Fruit fly (Drosophila melanogaster) whole organism, embryonic: ENCODE measurements around the gene fz4.
A peak's percentile ranks its signal among the peaks of the same experiment; 100 is the strongest.

Source experiments
- B-H1 ChIP-seq: fragments of 200-800 bp; sonication (Bioruptor generic); IDR thresholded peaks from 3 replicates; pipeline ENCODE4 v1.3.6; 2022; ENCODE audit warnings: missing biosample characterization, missing genetic modification characterization
- C15 ChIP-seq: fragments of 200-800 bp; sonication (Bioruptor generic); IDR thresholded peaks from 3 replicates; pipeline ENCODE4 v1.3.6; 2022; ENCODE audit warnings: missing biosample characterization, missing genetic modification characterization
- CG10565 ChIP-seq: fragments of 200-800 bp; sonication (Bioruptor generic); optimal IDR thresholded peaks from 3 replicates; lab custom pipeline; 2016; ENCODE audit warnings: missing biosample characterization, mild to moderate bottlenecking, missing genetic modification characterization
- CG10654 ChIP-seq: fragments of 200-800 bp; sonication (Bioruptor generic); optimal IDR thresholded peaks from 2 replicates; lab custom pipeline; 2016; ENCODE audit warnings: missing biosample characterization, missing genetic modification characterization
- CG12769 ChIP-seq: fragments of 200-800 bp; sonication (Bioruptor generic); optimal IDR thresholded peaks from 2 replicates; lab custom pipeline; 2019; ENCODE audit warnings: missing biosample characterization, mild to moderate bottlenecking, missing genetic modification characterization, moderate library complexity
- CG13894 ChIP-seq: fragments of 200-800 bp; sonication (Bioruptor generic); optimal IDR thresholded peaks from 3 replicates; lab custom pipeline; 2018; ENCODE audit warnings: missing biosample characterization, mild to moderate bottlenecking, missing genetic modification characterization, moderate library complexity
- CG14965 ChIP-seq: fragments of 200-800 bp; sonication (Bioruptor generic); optimal IDR thresholded peaks from 2 replicates; lab custom pipeline; 2016; ENCODE audit warnings: missing biosample characterization, missing genetic modification characterization, borderline replicate concordance
- CG16779 ChIP-seq: fragments of 200-800 bp; sonication (Bioruptor generic); IDR thresholded peaks from 2 replicates; pipeline ENCODE4 v1.3.6; 2022; ENCODE audit warnings: missing biosample characterization, missing genetic modification characterization
- CG1792 ChIP-seq: fragments of 200-800 bp; sonication (Bioruptor generic); optimal IDR thresholded peaks from 2 replicates; lab custom pipeline; 2016; ENCODE audit warnings: missing biosample characterization, missing genetic modification characterization
- CG31224 ChIP-seq: fragments of 200-800 bp; sonication (Bioruptor generic); IDR thresholded peaks from 2 replicates; pipeline ENCODE4 v1.3.6; 2022; ENCODE audit warnings: missing biosample characterization, missing genetic modification characterization
- CG31365 ChIP-seq: fragments of 200-800 bp; sonication (Bioruptor generic); optimal IDR thresholded peaks from 2 replicates; lab custom pipeline; 2018; ENCODE audit warnings: missing biosample characterization, mild to moderate bottlenecking, missing genetic modification characterization
- CG3163 ChIP-seq: fragments of 200-800 bp; sonication (Bioruptor generic); optimal IDR thresholded peaks from 3 replicates; lab custom pipeline; 2016; ENCODE audit warnings: missing biosample characterization, missing genetic modification characterization
- CG33213 ChIP-seq: fragments of 200-800 bp; sonication (Bioruptor generic); optimal IDR thresholded peaks from 3 replicates; lab custom pipeline; 2016; ENCODE audit warnings: missing biosample characterization, missing genetic modification characterization
- CG3838 ChIP-seq: fragments of 200-800 bp; sonication (Bioruptor generic); optimal IDR thresholded peaks from 3 replicates; lab custom pipeline; 2016; ENCODE audit warnings: missing biosample characterization, missing genetic modification characterization
- CG4617 ChIP-seq: fragments of 200-800 bp; sonication (Bioruptor generic); optimal IDR thresholded peaks from 3 replicates; lab custom pipeline; 2016; ENCODE audit warnings: missing biosample characterization, missing genetic modification characterization, borderline replicate concordance
- CG6683 ChIP-seq: fragments of 200-800 bp; sonication (Bioruptor generic); optimal IDR thresholded peaks from 2 replicates; lab custom pipeline; 2017; ENCODE audit warnings: missing biosample characterization, mild to moderate bottlenecking, missing genetic modification characterization, missing genetic modification reagents
- Camta ChIP-seq: fragments of 200-800 bp; sonication (Bioruptor generic); optimal IDR thresholded peaks from 2 replicates; lab custom pipeline; 2016; ENCODE audit warnings: missing biosample characterization, missing genetic modification characterization
- CoRest ChIP-seq: fragments of 200-800 bp; sonication (Bioruptor generic); optimal IDR thresholded peaks from 3 replicates; lab custom pipeline; 2018; ENCODE audit warnings: missing biosample characterization, mild to moderate bottlenecking, missing genetic modification characterization, moderate library complexity
- Dbx ChIP-seq: fragments of 200-800 bp; sonication (Bioruptor generic); IDR thresholded peaks from 3 replicates; pipeline ENCODE4 v1.3.6; 2022; ENCODE audit warnings: missing biosample characterization, missing genetic modification characterization
- Dref ChIP-seq: fragments of 200-800 bp; sonication (Bioruptor generic); IDR thresholded peaks from 2 replicates; pipeline ENCODE4 v1.3.6; 2022; ENCODE audit warnings: missing biosample characterization, missing genetic modification characterization
- Fer3 ChIP-seq: fragments of 200-800 bp; sonication (Bioruptor generic); optimal IDR thresholded peaks from 2 replicates; lab custom pipeline; 2018; ENCODE audit warnings: missing biosample characterization, mild to moderate bottlenecking, missing genetic modification characterization, moderate library complexity
- Hand ChIP-seq: fragments of 200-800 bp; sonication (Bioruptor generic); optimal IDR thresholded peaks from 2 replicates; lab custom pipeline; 2017; ENCODE audit warnings: mild to moderate bottlenecking, missing biosample characterization, missing genetic modification reagents, missing genetic modification characterization
- Hr3 ChIP-seq: fragments of 200-800 bp; sonication (Bioruptor generic); optimal IDR thresholded peaks from 3 replicates; lab custom pipeline; 2016; ENCODE audit warnings: missing biosample characterization, missing genetic modification characterization
- NFAT ChIP-seq: fragments of 200-800 bp; sonication (Bioruptor generic); IDR thresholded peaks from 2 replicates; pipeline ENCODE4 v1.3.6; 2022; ENCODE audit warnings: missing biosample characterization, missing genetic modification characterization
- Opbp ChIP-seq: fragments of 200-800 bp; sonication (Bioruptor generic); IDR thresholded peaks from 3 replicates; pipeline ENCODE4 v1.3.6; 2022; ENCODE audit warnings: missing biosample characterization, missing genetic modification characterization; ENCODE audit not compliant: partially characterized antibody
- Side ChIP-seq: fragments of 200-800 bp; sonication (Bioruptor generic); optimal IDR thresholded peaks from 2 replicates; lab custom pipeline; 2016; ENCODE audit warnings: missing biosample characterization, missing genetic modification characterization
- Sox100B ChIP-seq: fragments of 200-800 bp; sonication (Bioruptor generic); optimal IDR thresholded peaks from 3 replicates; lab custom pipeline; 2018; ENCODE audit warnings: missing biosample characterization, mild to moderate bottlenecking, missing genetic modification characterization
- Sox102F ChIP-seq: fragments of 200-800 bp; sonication (Bioruptor generic); optimal IDR thresholded peaks from 2 replicates; lab custom pipeline; 2018; ENCODE audit warnings: missing biosample characterization, mild to moderate bottlenecking, missing genetic modification characterization, moderate library complexity
- Trl ChIP-seq, 3 experiments: fragments of >200 bp in 2 of 3; fragments of 200-800 bp in 1 of 3; sonication (Bioruptor generic) in 1 of 3; optimal IDR thresholded peaks; 2 replicates in 1 of 3; 3 replicates in 2 of 3; lab custom pipeline; 2016 to 2017; ENCODE audit warnings: missing biosample characterization in 1 of 3, missing genetic modification characterization in 1 of 3
- Vsx1 ChIP-seq: fragments of 200-800 bp; sonication (Bioruptor generic); optimal IDR thresholded peaks from 2 replicates; lab custom pipeline; 2017; ENCODE audit warnings: missing biosample characterization, mild to moderate bottlenecking, missing genetic modification characterization, missing genetic modification reagents
- Xrp1 ChIP-seq: fragments of 200-800 bp; sonication (Bioruptor generic); IDR thresholded peaks from 2 replicates; pipeline ENCODE4 v1.3.6; 2022; ENCODE audit warnings: missing biosample characterization, missing genetic modification characterization
- abd-A ChIP-seq: fragments of 200-800 bp; sonication (Bioruptor generic); optimal IDR thresholded peaks from 3 replicates; lab custom pipeline; 2019; ENCODE audit warnings: missing biosample characterization, mild to moderate bottlenecking, missing genetic modification characterization, moderate library complexity
- bbx ChIP-seq: fragments of 200-800 bp; sonication (Bioruptor generic); IDR thresholded peaks from 2 replicates; pipeline ENCODE4 v1.3.6; 2022; ENCODE audit warnings: missing biosample characterization, missing genetic modification characterization; ENCODE audit not compliant: partially characterized antibody
- btn ChIP-seq: fragments of 200-800 bp; sonication (Bioruptor generic); optimal IDR thresholded peaks from 2 replicates; lab custom pipeline; 2016; ENCODE audit warnings: missing biosample characterization, missing genetic modification characterization
- croc ChIP-seq: fragments of 200-800 bp; sonication (Bioruptor generic); conservative IDR thresholded peaks from 3 replicates; pipeline ENCODE4 v1.3.6; 2022; ENCODE audit warnings: missing biosample characterization, missing genetic modification characterization
- dati ChIP-seq: fragments of 200-800 bp; sonication (Bioruptor generic); IDR thresholded peaks from 2 replicates; pipeline ENCODE4 v1.3.6; 2022; ENCODE audit warnings: missing biosample characterization, missing genetic modification characterization
- gfzf ChIP-seq: fragments of 200-800 bp; sonication (Bioruptor generic); optimal IDR thresholded peaks from 2 replicates; lab custom pipeline; 2016; ENCODE audit warnings: missing biosample characterization, mild to moderate bottlenecking, missing genetic modification characterization, moderate library complexity
- grn ChIP-seq: fragments of 200-800 bp; sonication (Bioruptor generic); optimal IDR thresholded peaks from 3 replicates; lab custom pipeline; 2017; ENCODE audit warnings: missing biosample characterization, missing genetic modification characterization
- ham ChIP-seq: fragments of 200-800 bp; sonication (Bioruptor generic); IDR thresholded peaks from 2 replicates; pipeline ENCODE4 v1.3.6; 2022; ENCODE audit warnings: missing biosample characterization, missing genetic modification characterization
- ken ChIP-seq: fragments of 200-800 bp; sonication (Bioruptor generic); IDR thresholded peaks from 3 replicates; pipeline ENCODE4 v1.3.6; 2022; ENCODE audit warnings: missing biosample characterization, missing genetic modification characterization
- lab ChIP-seq: fragments of 200-800 bp; sonication (Bioruptor generic); optimal IDR thresholded peaks from 3 replicates; lab custom pipeline; 2017; ENCODE audit warnings: missing biosample characterization, missing genetic modification characterization, mild to moderate bottlenecking, moderate library complexity, missing genetic modification reagents
- oc ChIP-seq: fragments of 200-800 bp; sonication (Bioruptor generic); optimal IDR thresholded peaks from 2 replicates; lab custom pipeline; 2018; ENCODE audit warnings: missing biosample characterization, mild to moderate bottlenecking, missing genetic modification characterization, moderate library complexity
- org-1 ChIP-seq: fragments of 200-800 bp; sonication (Bioruptor generic); optimal IDR thresholded peaks from 2 replicates; lab custom pipeline; 2017; ENCODE audit warnings: missing biosample characterization, missing genetic modification characterization
- otp ChIP-seq: fragments of 200-800 bp; sonication (Bioruptor generic); IDR thresholded peaks from 3 replicates; pipeline ENCODE4, ENCODE4 v1.3.6; 2022; ENCODE audit warnings: missing biosample characterization, missing genetic modification characterization
- pho ChIP-seq: fragments of 200-800 bp; sonication (Bioruptor generic); optimal IDR thresholded peaks from 2 replicates; lab custom pipeline; 2016; ENCODE audit warnings: missing biosample characterization, missing genetic modification characterization
- schlank ChIP-seq: fragments of 200-800 bp; sonication (Bioruptor generic); optimal IDR thresholded peaks from 2 replicates; lab custom pipeline; 2018; ENCODE audit warnings: missing biosample characterization, mild to moderate bottlenecking, missing genetic modification characterization
- sob ChIP-seq: fragments of 200-800 bp; sonication (Bioruptor generic); IDR thresholded peaks from 2 replicates; pipeline ENCODE4 v1.3.6; 2022; ENCODE audit warnings: missing biosample characterization, missing genetic modification characterization
- tgo ChIP-seq: fragments of 200-800 bp; sonication (Bioruptor generic); IDR thresholded peaks from 3 replicates; pipeline ENCODE4 v1.3.6; 2022; ENCODE audit warnings: missing biosample characterization, missing genetic modification characterization
- trh ChIP-seq: fragments of 200-800 bp; sonication (Bioruptor generic); optimal IDR thresholded peaks from 2 replicates; lab custom pipeline; 2016; ENCODE audit warnings: missing biosample characterization, missing genetic modification characterization

The fz4 gene

dm6 chrX:7101302-7102012 is 8.7 kb downstream of the fz4 start (continued):
- no peak for TF ChIP-seq gfzf (GFP tag; lab: Kevin White, UChicago)
- TF ChIP-seq CG10565 (GFP tag; lab: Kevin White, UChicago): no peak
- no peak for TF ChIP-seq btn (GFP tag; lab: Kevin White, UChicago)
- TF ChIP-seq CG3163 (GFP tag; lab: Kevin White, UChicago): peak; percentile 60
- peak; percentile 12; the same call in 1 of the 3 replicates for TF ChIP-seq ken
- TF ChIP-seq grn (GFP tag; lab: Kevin White, UChicago): peak; percentile 51
- peak; percentile 85 for TF ChIP-seq Sox100B
- TF ChIP-seq lab: peak; percentile 86
- TF ChIP-seq CoRest (tag; lab: Kevin White, UChicago): peak; percentile 94
- TF ChIP-seq ham (GFP tag; lab: Robert Waterston, UW): peak; percentile 75
- no peak for TF ChIP-seq bbx (GFP tag; lab: Robert Waterston, UW)
- peak; percentile 48 for TF ChIP-seq Side (GFP tag; lab: Kevin White, UChicago)
- peak; percentile 82 for TF ChIP-seq tgo (GFP tag; lab: Robert Waterston, UW)
- peak; percentile 30 for TF ChIP-seq CG6683 (GFP tag; lab: Kevin White, UChicago)
- peak; percentile 44; the same call in 1 of the 3 replicates for TF ChIP-seq otp
- peak; percentile 84 for TF ChIP-seq Xrp1 (GFP tag; lab: Robert Waterston, UW)
- peak; percentile 68 for TF ChIP-seq Vsx1 (GFP tag; lab: Kevin White, UChicago)
- TF ChIP-seq C15 (GFP tag; lab: Robert Waterston, UW): 0 out of 3 replicates have a peak, but pooled peaks have one; percentile 63
- TF ChIP-seq pho (GFP tag; lab: Kevin White, UChicago): peak; percentile 88
- TF ChIP-seq schlank: peak; percentile 71
- TF ChIP-seq CG3838 (GFP tag; lab: Kevin White, UChicago): peak; percentile 54
- TF ChIP-seq sob (GFP tag; lab: Robert Waterston, UW): peak; percentile 72
- no peak for TF ChIP-seq Trl (optimal IDR thresholded peaks at IDR 0.05; lab: Kevin White, UChicago)
- TF ChIP-seq Trl (GFP tag; optimal IDR thresholded peaks at IDR 0.05; lab: Kevin White, UChicago): peak; percentile 33
- peak; percentile 41 for TF ChIP-seq CG13894
- peak; percentile 61 for TF ChIP-seq Camta
- no peak for TF ChIP-seq Opbp
- no peak for TF ChIP-seq CG31365 (tag; lab: Kevin White, UChicago)
- no peak for TF ChIP-seq CG16779
- TF ChIP-seq CG4617 (GFP tag; lab: Kevin White, UChicago): peak; percentile 93
- TF ChIP-seq trh (GFP tag; lab: Kevin White, UChicago): peak; percentile 53
- peak; percentile 13 for TF ChIP-seq abd-A
- TF ChIP-seq croc (GFP tag; lab: Robert Waterston, UW): peak; percentile 69
- TF ChIP-seq CG14965 (GFP tag; lab: Kevin White, UChicago): no peak
- no peak for TF ChIP-seq Dref
- peak; percentile 86 for TF ChIP-seq org-1 (GFP tag; lab: Kevin White, UChicago)
- peak; percentile 84 for TF ChIP-seq Hand (GFP tag; lab: Kevin White, UChicago)
- TF ChIP-seq Sox102F (GFP tag; lab: Kevin White, UChicago): peak; percentile 91
- peak; percentile 57; the same call in 2 of the 3 replicates for TF ChIP-seq B-H1 (GFP tag; lab: Robert Waterston, UW)
- no peak for TF ChIP-seq CG1792 (GFP tag; lab: Kevin White, UChicago)
- TF ChIP-seq dati: no peak; the same call in 1 of the 2 replicates
- peak; percentile 9 for TF ChIP-seq CG10654 (GFP tag; lab: Kevin White, UChicago)
- peak; percentile 82 for TF ChIP-seq Fer3 (tag; lab: Kevin White, UChicago)
- TF ChIP-seq Dbx (GFP tag; lab: Robert Waterston, UW): peak; percentile 61; the same call in 2 of the 3 replicates
- TF ChIP-seq Hr3: peak; percentile 86
- peak; percentile 12 for TF ChIP-seq CG33213 (GFP tag; lab: Kevin White, UChicago)
- peak; percentile 77 for TF ChIP-seq CG12769 (tag; lab: Kevin White, UChicago)
- no peak; the same call in 1 of the 2 replicates for TF ChIP-seq NFAT
- TF ChIP-seq CG31224 (GFP tag; lab: Robert Waterston, UW): peak; percentile 74
- TF ChIP-seq oc (tag; lab: Kevin White, UChicago): peak; percentile 78
